Fruit fly (Drosophila melanogaster): ENCODE measurements around the gene CG13068.

CG13068 gene

dm6 chr3L:16231857-16232256 lies 37.3 kb upstream of the CG13068 start, which contains the start of the genes PDCD-5 and MED10 (continued):
- TF ChIP-seq topi (GFP tag; optimal IDR thresholded peaks at IDR 0.05) (peak; percentile 7), CG7368 (GFP tag; optimal IDR thresholded peaks at IDR 0.05) (no peak), CG31627 (GFP tag; optimal IDR thresholded peaks at IDR 0.05) (no peak), fd85E (GFP tag; optimal IDR thresholded peaks at IDR 0.05) (no peak), CG8319 (GFP tag; optimal IDR thresholded peaks at IDR 0.05) (no peak), pdm3 (GFP tag; optimal IDR thresholded peaks at IDR 0.05) (no peak), spab (GFP tag; optimal IDR thresholded peaks at IDR 0.05) (no peak), lz (GFP tag; optimal IDR thresholded peaks at IDR 0.05) (no peak), Ets21C (GFP tag; optimal IDR thresholded peaks at IDR 0.05) (no peak), fkh (GFP tag; optimal IDR thresholded peaks at IDR 0.05) (peak; percentile 88), dsx (GFP tag; optimal IDR thresholded peaks at IDR 0.05; ENCODE audit: poor library complexity, severe bottlenecking) (peak; percentile 48), Eip75B (GFP tag; optimal IDR thresholded peaks at IDR 0.05) (peak; percentile 7), CG11902 (GFP tag; optimal IDR thresholded peaks at IDR 0.05) (no peak), CG3032 (tag; optimal IDR thresholded peaks at IDR 0.05) (peak; percentile 56)

- TF ChIP-seq fkh (GFP tag; optimal IDR thresholded peaks at IDR 0.05), result peak; percentile 57
- TF ChIP-seq Eip78C (GFP tag), result peak; percentile 14
- TF ChIP-seq dac (GFP tag; optimal IDR thresholded peaks at IDR 0.05), result no peak
Measured at dm6 chr3L:16232924-16233323, 36.3 kb upstream of the CG13068 start, which contains the start of gene Hsc20. Gene Hsc20 (plus strand): TSS chr3L:16233127.

dm6 chr3L:16233850-16234494 lies 35.2 kb upstream of the CG13068 start:
- TF ChIP-seq spab (GFP tag; optimal IDR thresholded peaks at IDR 0.05) (no peak), Ets21C (GFP tag; optimal IDR thresholded peaks at IDR 0.05) (no peak), CG6276 (GFP tag; optimal IDR thresholded peaks at IDR 0.05) (no peak), Sox15 (GFP tag; optimal IDR thresholded peaks at IDR 0.05) (no peak), CG32006 (GFP tag; optimal IDR thresholded peaks at IDR 0.05) (no peak), CG6163 (GFP tag; IDR thresholded peaks at IDR 0.05) (no peak), CG11762 (GFP tag; optimal IDR thresholded peaks at IDR 0.05; ENCODE audit: insufficient read depth) (no peak), salr (GFP tag; optimal IDR thresholded peaks at IDR 0.05) (no peak), CG11294 (GFP tag; IDR thresholded peaks at IDR 0.05) (no peak), Hr38 (GFP tag; optimal IDR thresholded peaks at IDR 0.05) (no peak), Smox (GFP tag; optimal IDR thresholded peaks at IDR 0.05) (no peak), Eip75B (GFP tag; optimal IDR thresholded peaks at IDR 0.05) (no peak), eg (GFP tag; IDR thresholded peaks at IDR 0.05) (no peak), Sox102F (GFP tag; optimal IDR thresholded peaks at IDR 0.05) (no peak), Ets96B (tag; optimal IDR thresholded peaks at IDR 0.05) (no peak), dac (GFP tag; optimal IDR thresholded peaks at IDR 0.05) (no peak), dsx (GFP tag; optimal IDR thresholded peaks at IDR 0.05; ENCODE audit: poor library complexity, severe bottlenecking) (peak; percentile 56), Eip93F (GFP tag; optimal IDR thresholded peaks at IDR 0.05) (no peak), Sox14 (GFP tag; optimal IDR thresholded peaks at IDR 0.05) (peak; percentile 38), CG15336 (GFP tag; IDR thresholded peaks at IDR 0.05) (no peak), svp (GFP tag) (peak; percentile 86), Eip78C (GFP tag) (peak; percentile 67), CG7368 (GFP tag; optimal IDR thresholded peaks at IDR 0.05) (no peak), Met (GFP tag; optimal IDR thresholded peaks at IDR 0.05) (no peak), fkh (GFP tag; optimal IDR thresholded peaks at IDR 0.05) (no peak), net (GFP tag; optimal IDR thresholded peaks at IDR 0.05) (no peak), Gug (GFP tag; IDR thresholded peaks at IDR 0.05) (no peak), lz (GFP tag; optimal IDR thresholded peaks at IDR 0.05) (no peak), achi (GFP tag; optimal IDR thresholded peaks at IDR 0.05) (no peak), CG34406 (GFP tag; optimal IDR thresholded peaks at IDR 0.05) (no peak), Hr4 (GFP tag; optimal IDR thresholded peaks at IDR 0.05) (no peak), ss (GFP tag; optimal IDR thresholded peaks at IDR 0.05) (no peak), OdsH (GFP tag; optimal IDR thresholded peaks at IDR 0.05) (no peak), Lpt (GFP tag; optimal IDR thresholded peaks at IDR 0.05) (no peak), vri (GFP tag; optimal IDR thresholded peaks at IDR 0.05) (peak; percentile 28), acj6 (GFP tag; optimal IDR thresholded peaks at IDR 0.05) (no peak), Hr39 (GFP tag; optimal IDR thresholded peaks at IDR 0.05) (no peak), CG16779 (tag; optimal IDR thresholded peaks at IDR 0.05) (no peak), CG8319 (GFP tag; optimal IDR thresholded peaks at IDR 0.05) (no peak), CG10669 (GFP tag; optimal IDR thresholded peaks at IDR 0.05) (no peak), esn (GFP tag; optimal IDR thresholded peaks at IDR 0.05) (no peak)

All from whole organism, prepupa.